Worm (Caenorhabditis elegans) whole organism, L3 larva: ENCODE measurements around the gene idpp-3.

Experiments used
- R02D3.7 ChIP-seq: fragments of 150-350 bp; optimal IDR thresholded peaks from 2 replicates; lab custom pipeline; 2014; ENCODE audit warnings: missing biosample characterization, missing genetic modification characterization
- aly-2 ChIP-seq: fragments of 150-350 bp; optimal IDR thresholded peaks from 2 replicates; lab custom pipeline; 2014; ENCODE audit warnings: missing biosample characterization, missing genetic modification characterization
- ceh-28 ChIP-seq: fragments of 150-350 bp; optimal IDR thresholded peaks from 2 replicates; lab custom pipeline; 2014; ENCODE audit warnings: missing biosample characterization, missing genetic modification reagents, missing genetic modification characterization
- ceh-82 ChIP-seq: fragments of 150-350 bp; optimal IDR thresholded peaks from 2 replicates; lab custom pipeline; 2014; ENCODE audit warnings: missing biosample characterization, missing genetic modification characterization
- jun-1 ChIP-seq: fragments of 150-350 bp; optimal IDR thresholded peaks from 2 replicates; lab custom pipeline; 2014; ENCODE audit warnings: missing biosample characterization, missing genetic modification reagents, missing genetic modification characterization
- lin-15B ChIP-seq: fragments of 150-350 bp; optimal IDR thresholded peaks from 2 replicates; lab custom pipeline; 2014; ENCODE audit warnings: missing biosample characterization, missing genetic modification characterization
- mdl-1 ChIP-seq: fragments of 150-350 bp; optimal IDR thresholded peaks from 2 replicates; lab custom pipeline; 2014; ENCODE audit warnings: missing biosample characterization, missing genetic modification characterization
- nhr-12 ChIP-seq: fragments of 150-350 bp; optimal IDR thresholded peaks from 2 replicates; lab custom pipeline; 2014; ENCODE audit warnings: missing biosample characterization, missing genetic modification characterization
- nhr-23 ChIP-seq: fragments of 150-350 bp; optimal IDR thresholded peaks from 2 replicates; lab custom pipeline; 2014; ENCODE audit warnings: missing biosample characterization, missing genetic modification reagents, missing genetic modification characterization
- nhr-25 ChIP-seq: sonication (generic microtip); optimal IDR thresholded peaks from 2 replicates; lab custom pipeline; 2017; ENCODE audit warnings: missing biosample characterization, missing genetic modification characterization
- skn-1 ChIP-seq: fragments of 150-350 bp; optimal IDR thresholded peaks from 2 replicates; lab custom pipeline; 2014; ENCODE audit warnings: missing biosample characterization, missing genetic modification characterization
- unc-62 ChIP-seq: fragments of 150-350 bp; sonication (generic microtip); optimal IDR thresholded peaks from 4 replicates; lab custom pipeline; 2014; ENCODE audit warnings: missing biosample characterization, missing genetic modification reagents, missing genetic modification characterization

DNA sequence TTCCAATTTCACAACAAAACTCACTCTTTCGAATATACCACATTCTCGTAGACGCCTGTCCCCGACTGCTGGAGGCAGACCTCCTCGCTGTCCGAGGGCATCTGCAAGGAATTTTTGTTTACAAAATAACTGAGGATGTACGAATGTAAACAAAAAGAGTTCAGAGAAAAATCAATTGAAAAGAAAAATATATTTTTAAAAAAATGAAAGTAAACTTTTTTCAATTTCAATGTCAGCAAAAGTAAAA is 15.2 kb downstream of the idpp-3 start, which contains the start of gene mrp-5:
- TF ChIP-seq skn-1 (tag; lab: Kevin White, UChicago) = no peak
- TF ChIP-seq jun-1 (tag; lab: Kevin White, UChicago) = no peak
- no peak for TF ChIP-seq unc-62
- no peak for TF ChIP-seq lin-15B (tag; lab: Kevin White, UChicago)
- TF ChIP-seq mdl-1 (tag; lab: Kevin White, UChicago) = no peak
- TF ChIP-seq nhr-12 (tag; lab: Kevin White, UChicago) = no peak
- no peak for TF ChIP-seq aly-2 (tag; lab: Kevin White, UChicago)
- TF ChIP-seq R02D3.7 (tag; lab: Kevin White, UChicago) = no peak
- no peak for TF ChIP-seq ceh-28 (tag; lab: Kevin White, UChicago)
- no peak for TF ChIP-seq nhr-25
- TF ChIP-seq ceh-82 (tag; lab: Kevin White, UChicago) = no peak
- TF ChIP-seq nhr-23 = no peak
